Fruit fly (Drosophila melanogaster) whole organism, embryonic: Measurements from ENCODE around the gene CG31122.
A peak's percentile ranks its signal among the peaks of the same experiment; 100 is the strongest.

Source experiments
- ATbp ChIP-seq: fragments of 200-800 bp; sonication (Bioruptor generic); optimal IDR thresholded peaks from 2 replicates; lab custom pipeline; 2017; ENCODE audit warnings: missing biosample characterization, mild to moderate bottlenecking, missing genetic modification characterization, missing genetic modification reagents
- Bteb2 ChIP-seq: fragments of 200-800 bp; sonication (Bioruptor generic); optimal IDR thresholded peaks from 2 replicates; lab custom pipeline; 2016; ENCODE audit warnings: missing biosample characterization, missing genetic modification characterization
- CG1024 ChIP-seq: fragments of 200-800 bp; sonication (Bioruptor generic); IDR thresholded peaks from 2 replicates; pipeline ENCODE4 v1.3.6; 2022; ENCODE audit warnings: missing biosample characterization, missing genetic modification characterization
- CG11696 ChIP-seq: fragments of 200-800 bp; sonication (Bioruptor generic); IDR thresholded peaks from 2 replicates; pipeline ENCODE4 v1.3.6; 2022; ENCODE audit warnings: missing biosample characterization, missing genetic modification characterization
- CG12659 ChIP-seq: fragments of 200-800 bp; sonication (Bioruptor generic); optimal IDR thresholded peaks from 3 replicates; lab custom pipeline; 2017; ENCODE audit warnings: mild to moderate bottlenecking, missing biosample characterization, missing genetic modification reagents, missing genetic modification characterization
- CG13123 ChIP-seq: fragments of 200-800 bp; sonication (Bioruptor generic); optimal IDR thresholded peaks from 2 replicates; lab custom pipeline; 2016; ENCODE audit warnings: missing biosample characterization, missing genetic modification characterization
- CG13624 ChIP-seq: fragments of 200-800 bp; sonication (Bioruptor generic); optimal IDR thresholded peaks from 2 replicates; lab custom pipeline; 2016; ENCODE audit warnings: missing biosample characterization, missing genetic modification characterization
- CG14441 ChIP-seq: fragments of 200-800 bp; sonication (Bioruptor generic); IDR thresholded peaks from 2 replicates; pipeline ENCODE4 v1.3.6; 2022; ENCODE audit warnings: missing biosample characterization, missing genetic modification characterization
- CG16815 ChIP-seq: fragments of 200-800 bp; sonication (Bioruptor generic); optimal IDR thresholded peaks from 3 replicates; lab custom pipeline; 2017; ENCODE audit warnings: missing biosample characterization, mild to moderate bottlenecking, missing genetic modification characterization
- CG18764 ChIP-seq: fragments of 200-800 bp; sonication (Bioruptor generic); optimal IDR thresholded peaks from 3 replicates; lab custom pipeline; 2016; ENCODE audit warnings: missing biosample characterization, missing genetic modification characterization
- CG2678 ChIP-seq: fragments of 200-800 bp; sonication (Bioruptor generic); optimal IDR thresholded peaks from 3 replicates; lab custom pipeline; 2019; ENCODE audit warnings: missing biosample characterization, mild to moderate bottlenecking, missing genetic modification characterization, moderate library complexity
- CG34422 ChIP-seq: fragments of 200-800 bp; sonication (Bioruptor generic); IDR thresholded peaks from 3 replicates; pipeline ENCODE4 v1.3.6; 2022; ENCODE audit warnings: missing biosample characterization, missing genetic modification characterization
- CG3995 ChIP-seq: fragments of 200-800 bp; sonication (Bioruptor generic); optimal IDR thresholded peaks from 3 replicates; lab custom pipeline; 2016; ENCODE audit warnings: missing biosample characterization, missing genetic modification characterization
- CG43689 ChIP-seq: fragments of 200-800 bp; sonication (Bioruptor generic); IDR thresholded peaks from 2 replicates; pipeline ENCODE4 v1.3.6; 2022; ENCODE audit warnings: missing biosample characterization, missing genetic modification characterization
- CG4707 ChIP-seq: fragments of 200-800 bp; sonication (Bioruptor generic); optimal IDR thresholded peaks from 2 replicates; lab custom pipeline; 2018; ENCODE audit warnings: missing biosample characterization, mild to moderate bottlenecking, missing genetic modification characterization, moderate library complexity
- Ets97D ChIP-seq: fragments of 200-800 bp; sonication (Bioruptor generic); optimal IDR thresholded peaks from 3 replicates; lab custom pipeline; 2016; ENCODE audit warnings: missing biosample characterization, missing genetic modification characterization
- Fer1 ChIP-seq: fragments of 200-800 bp; sonication (Bioruptor generic); optimal IDR thresholded peaks from 2 replicates; lab custom pipeline; 2017; ENCODE audit warnings: missing biosample characterization, mild to moderate bottlenecking, missing genetic modification characterization
- Hey ChIP-seq: fragments of 200-800 bp; sonication (Bioruptor generic); optimal IDR thresholded peaks from 3 replicates; lab custom pipeline; 2018; ENCODE audit warnings: missing biosample characterization, mild to moderate bottlenecking, missing genetic modification characterization
- HmgD ChIP-seq: fragments of 200-800 bp; sonication (Bioruptor generic); optimal IDR thresholded peaks from 3 replicates; lab custom pipeline; 2016; ENCODE audit warnings: missing biosample characterization, missing genetic modification characterization
- Jarid2 ChIP-seq: fragments of 200-800 bp; sonication (Bioruptor generic); optimal IDR thresholded peaks from 3 replicates; lab custom pipeline; 2017; ENCODE audit warnings: mild to moderate bottlenecking, missing biosample characterization, missing genetic modification reagents, missing genetic modification characterization
- NC2α ChIP-seq: fragments of 200-800 bp; sonication (Bioruptor generic); optimal IDR thresholded peaks from 2 replicates; lab custom pipeline; 2016; ENCODE audit warnings: missing biosample characterization, missing genetic modification characterization
- Xrp1 ChIP-seq: fragments of 200-800 bp; sonication (Bioruptor generic); IDR thresholded peaks from 2 replicates; pipeline ENCODE4 v1.3.6; 2022; ENCODE audit warnings: missing biosample characterization, missing genetic modification characterization
- amos ChIP-seq: fragments of 200-800 bp; sonication (Bioruptor generic); IDR thresholded peaks from 2 replicates; pipeline ENCODE4 v1.3.6; 2022; ENCODE audit warnings: missing biosample characterization, missing genetic modification characterization; ENCODE audit not compliant: partially characterized antibody
- ato ChIP-seq: fragments of 200-800 bp; sonication (Bioruptor generic); IDR thresholded peaks from 2 replicates; pipeline ENCODE4 v1.3.6; 2022; ENCODE audit warnings: missing biosample characterization, missing genetic modification characterization; ENCODE audit not compliant: partially characterized antibody
- bcd ChIP-seq: fragments of 200-800 bp; sonication (Bioruptor generic); optimal IDR thresholded peaks from 2 replicates; lab custom pipeline; 2017; ENCODE audit warnings: missing biosample characterization, mild to moderate bottlenecking, missing genetic modification characterization
- bsh ChIP-seq, 2 experiments: fragments of 200-800 bp; sonication (Bioruptor generic); optimal IDR thresholded peaks; 2 replicates each; lab custom pipeline; 2017 to 2018; ENCODE audit warnings: mild to moderate bottlenecking in 2 of 2, missing biosample characterization in 2 of 2, missing genetic modification characterization in 2 of 2, moderate library complexity in 1 of 2
- cas ChIP-seq: fragments of 200-800 bp; sonication (Bioruptor generic); IDR thresholded peaks from 2 replicates; pipeline ENCODE4 v1.3.6; 2022; ENCODE audit warnings: missing biosample characterization, missing genetic modification characterization
- danr ChIP-seq: fragments of 200-800 bp; sonication (Bioruptor generic); IDR thresholded peaks from 2 replicates; pipeline ENCODE4 v1.3.6; 2022; ENCODE audit warnings: missing biosample characterization, missing genetic modification characterization
- dpn ChIP-seq, 2 experiments: fragments of 200-800 bp; sonication (Bioruptor generic); optimal IDR thresholded peaks; 3 replicates each; lab custom pipeline; 2016; ENCODE audit warnings: missing biosample characterization in 2 of 2, missing genetic modification characterization in 2 of 2
- exex ChIP-seq: fragments of 200-800 bp; sonication (Bioruptor generic); optimal IDR thresholded peaks from 4 replicates; lab custom pipeline; 2018; ENCODE audit warnings: missing biosample characterization, mild to moderate bottlenecking, missing genetic modification characterization, moderate library complexity
- gcm ChIP-seq: fragments of 200-800 bp; sonication (Bioruptor generic); optimal IDR thresholded peaks from 2 replicates; lab custom pipeline; 2019; ENCODE audit warnings: missing biosample characterization, mild to moderate bottlenecking, missing genetic modification characterization, moderate library complexity
- gem ChIP-seq: fragments of 200-800 bp; sonication (Bioruptor generic); optimal IDR thresholded peaks from 2 replicates; lab custom pipeline; 2019; ENCODE audit warnings: missing biosample characterization, mild to moderate bottlenecking, missing genetic modification characterization, moderate library complexity
- gfzf ChIP-seq: fragments of 200-800 bp; sonication (Bioruptor generic); optimal IDR thresholded peaks from 2 replicates; lab custom pipeline; 2016; ENCODE audit warnings: missing biosample characterization, mild to moderate bottlenecking, missing genetic modification characterization, moderate library complexity
- her ChIP-seq: fragments of 200-800 bp; sonication (Bioruptor generic); optimal IDR thresholded peaks from 2 replicates; lab custom pipeline; 2016; ENCODE audit warnings: missing biosample characterization, missing genetic modification characterization
- hkb ChIP-seq, 2 experiments: fragments of 200-800 bp in 1 of 2; fragments of >200 bp in 1 of 2; sonication (Bioruptor generic) in 1 of 2; IDR thresholded peaks in 1 of 2; optimal IDR thresholded peaks in 1 of 2; 2 replicates each; pipeline versions ENCODE4 v1.3.6 to Lab custom; 2017 to 2022; ENCODE audit warnings: missing biosample characterization in 1 of 2, missing genetic modification characterization in 1 of 2
- ind ChIP-seq: fragments of 200-800 bp; sonication (Bioruptor generic); optimal IDR thresholded peaks from 3 replicates; lab custom pipeline; 2016; ENCODE audit warnings: missing biosample characterization, missing genetic modification characterization
- jumu ChIP-seq: fragments of 200-800 bp; sonication (Bioruptor generic); optimal IDR thresholded peaks from 3 replicates; lab custom pipeline; 2016; ENCODE audit warnings: missing biosample characterization, missing genetic modification characterization
- ken ChIP-seq: fragments of 200-800 bp; sonication (Bioruptor generic); IDR thresholded peaks from 3 replicates; pipeline ENCODE4 v1.3.6; 2022; ENCODE audit warnings: missing biosample characterization, missing genetic modification characterization
- lov ChIP-seq, 2 experiments: fragments of 200-800 bp in 1 of 2; fragments of >200 bp in 1 of 2; sonication (Bioruptor generic) in 1 of 2; IDR thresholded peaks in 1 of 2; optimal IDR thresholded peaks in 1 of 2; 2 replicates in 1 of 2; 3 replicates in 1 of 2; pipeline versions ENCODE4 v1.3.6 to Lab custom; 2017 to 2022; ENCODE audit warnings: missing biosample characterization in 1 of 2, missing genetic modification characterization in 1 of 2
- nerfin-2 ChIP-seq: fragments of 200-800 bp; sonication (Bioruptor generic); IDR thresholded peaks from 2 replicates; pipeline ENCODE4 v1.3.6; 2022; ENCODE audit warnings: missing biosample characterization, missing genetic modification characterization; ENCODE audit not compliant: partially characterized antibody
- org-1 ChIP-seq: fragments of 200-800 bp; sonication (Bioruptor generic); optimal IDR thresholded peaks from 2 replicates; lab custom pipeline; 2017; ENCODE audit warnings: missing biosample characterization, missing genetic modification characterization
- pita ChIP-seq: fragments of 200-800 bp; sonication (Bioruptor generic); optimal IDR thresholded peaks from 2 replicates; lab custom pipeline; 2017; ENCODE audit warnings: missing biosample characterization, mild to moderate bottlenecking, missing genetic modification characterization
- repo ChIP-seq: fragments of 200-800 bp; sonication (Bioruptor generic); optimal IDR thresholded peaks from 2 replicates; lab custom pipeline; 2016; ENCODE audit warnings: missing biosample characterization, missing genetic modification characterization
- sens ChIP-seq: fragments of 200-800 bp; sonication (Bioruptor generic); peaks from one replicate; lab custom pipeline; 2016; ENCODE audit warnings: missing biosample characterization, missing genetic modification characterization
- seq ChIP-seq: fragments of 200-800 bp; sonication (Bioruptor generic); IDR thresholded peaks from 2 replicates; pipeline ENCODE4 v1.3.6; 2022; ENCODE audit warnings: missing biosample characterization, missing genetic modification characterization
- sr ChIP-seq: fragments of 200-800 bp; sonication (Bioruptor generic); IDR thresholded peaks from 3 replicates; pipeline ENCODE4 v1.3.6; 2022; ENCODE audit warnings: missing biosample characterization, missing genetic modification characterization
- stwl ChIP-seq: fragments of 200-800 bp; sonication (Bioruptor generic); optimal IDR thresholded peaks from 3 replicates; lab custom pipeline; 2018; ENCODE audit warnings: missing biosample characterization, mild to moderate bottlenecking, missing genetic modification characterization, moderate library complexity
- tna ChIP-seq: fragments of 200-800 bp; sonication (Bioruptor generic); IDR thresholded peaks from 2 replicates; pipeline ENCODE4 v1.3.6; 2022; ENCODE audit warnings: missing biosample characterization, missing genetic modification characterization; ENCODE audit not compliant: partially characterized antibody
- twi ChIP-seq: fragments of 200-800 bp; optimal IDR thresholded peaks from 2 replicates; lab custom pipeline; 2019; ENCODE audit warnings: missing biosample characterization, mild to moderate bottlenecking, missing genetic modification characterization, moderate library complexity
- z ChIP-seq: fragments of 200-800 bp; sonication (Bioruptor generic); IDR thresholded peaks from 3 replicates; pipeline ENCODE4 v1.3.6; 2022; ENCODE audit warnings: missing biosample characterization, missing genetic modification characterization

CG31122 gene

DNA sequence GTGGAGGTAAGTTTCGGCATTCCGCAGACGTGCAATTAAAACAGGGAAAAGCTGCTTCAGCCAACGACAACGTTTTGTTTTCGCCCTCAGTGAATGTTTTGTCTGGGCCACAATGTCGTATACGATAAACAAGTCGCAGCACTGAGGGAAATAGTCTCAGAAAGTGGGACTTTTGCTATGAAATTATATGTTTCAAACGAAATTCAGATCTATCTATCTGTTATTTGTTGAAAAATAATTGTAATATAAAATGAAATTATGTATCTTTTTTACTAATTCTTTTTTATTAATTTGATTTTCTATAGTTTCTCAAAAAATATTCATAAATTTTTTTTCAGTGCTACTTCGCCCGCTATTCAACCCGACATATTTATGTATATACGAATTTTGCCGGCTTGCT, 19.2 kb downstream of the CG31122 start (continued):
- TF ChIP-seq CG13123 (GFP tag; lab: Kevin White, UChicago) (no peak), CG4707 (GFP tag; lab: Kevin White, UChicago) (no peak), cas (GFP tag; lab: Robert Waterston, UW) (no peak), hkb (optimal IDR thresholded peaks at IDR 0.05; lab: Kevin White, UChicago) (no peak), hkb (GFP tag; IDR thresholded peaks at IDR 0.05; lab: Robert Waterston, UW) (peak; percentile 67; the same call in 1 of the 2 replicates), repo (no peak), pita (GFP tag; lab: Kevin White, UChicago) (no peak), twi (no peak), CG3995 (GFP tag; lab: Kevin White, UChicago) (no peak), CG16815 (GFP tag; lab: Kevin White, UChicago) (peak; percentile 36), CG11696 (no peak), sens (GFP tag; lab: Kevin White, UChicago) (peak; percentile 33), CG14441 (GFP tag; lab: Robert Waterston, UW) (peak; percentile 24; the same call in 1 of the 2 replicates), tna (no peak), CG34422 (peak; percentile 66; the same call in 2 of the 3 replicates), org-1 (GFP tag; lab: Kevin White, UChicago) (peak; percentile 27), CG2678 (no peak), CG1024 (GFP tag; lab: Robert Waterston, UW) (no peak), her (no peak), Bteb2 (GFP tag; lab: Kevin White, UChicago) (no peak), stwl (tag; lab: Kevin White, UChicago) (no peak), gem (tag; lab: Kevin White, UChicago) (peak; percentile 79), sr (GFP tag; lab: Robert Waterston, UW) (no peak), seq (0 out of 2 replicates have a peak, but pooled peaks have one; percentile 40), lov (optimal IDR thresholded peaks at IDR 0.05; lab: Kevin White, UChicago) (no peak), lov (GFP tag; IDR thresholded peaks at IDR 0.05; lab: Robert Waterston, UW) (no peak), CG18764 (GFP tag; lab: Kevin White, UChicago) (no peak), CG43689 (GFP tag; lab: Robert Waterston, UW) (no peak), ato (GFP tag; lab: Robert Waterston, UW) (no peak), bcd (no peak), z (GFP tag; lab: Robert Waterston, UW) (no peak), Ets97D (GFP tag; lab: Kevin White, UChicago) (no peak), gcm (GFP tag; lab: Kevin White, UChicago) (no peak), CG13624 (no peak), Xrp1 (GFP tag; lab: Robert Waterston, UW) (peak; percentile 68; the same call in 1 of the 2 replicates), ken (GFP tag; lab: Robert Waterston, UW) (no peak), dpn (GFP tag; optimal IDR thresholded peaks at IDR 0.05; lab: Kevin White, UChicago) (peak in 1 of 2 experiments; percentile 54), Jarid2 (no peak), Fer1 (GFP tag; lab: Kevin White, UChicago) (no peak), bsh (GFP tag; optimal IDR thresholded peaks at IDR 0.05; lab: Kevin White, UChicago) (peak in 1 of 2 experiments; percentile 52), danr (GFP tag; lab: Robert Waterston, UW) (no peak), HmgD (GFP tag; lab: Kevin White, UChicago) (no peak), CG12659 (GFP tag; lab: Kevin White, UChicago) (peak; percentile 36), ATbp (GFP tag; lab: Kevin White, UChicago) (peak; percentile 19), nerfin-2 (GFP tag; lab: Robert Waterston, UW) (no peak), ind (peak; percentile 39), NC2α (GFP tag; lab: Kevin White, UChicago) (no peak), exex (tag; lab: Kevin White, UChicago) (no peak), Hey (no peak), amos (GFP tag; lab: Robert Waterston, UW) (no peak), gfzf (no peak), jumu (GFP tag; lab: Kevin White, UChicago) (no peak)
